Worm (Caenorhabditis elegans) whole organism, young adult: ENCODE results near the gene T14B4.5.

Experiments
- tbx-9 ChIP-seq: sonication (generic microtip); optimal IDR thresholded peaks from 2 replicates; lab custom pipeline; 2016; ENCODE audit warnings: borderline replicate concordance, missing genetic modification characterization, inconsistent platforms, missing compliant biosample characterization
- ztf-6 ChIP-seq: fragments of 200-800 bp; sonication (Bioruptor generic); IDR thresholded peaks from 2 replicates; pipeline ENCODE4 v1.3.6; 2022; ENCODE audit warnings: missing genetic modification reagents, missing genetic modification characterization, missing compliant biosample characterization

The T14B4.5 gene

ce11 chrII:6764734-6765133, 48.1 kb downstream of the T14B4.5 start, which contains the start of gene nlp-50 (continued):
- TF ChIP-seq ztf-6 (no peak), tbx-9 (tag; lab: Kevin White, UChicago) (no peak)
